Fruit fly (Drosophila melanogaster): Measurements from ENCODE around the gene TTLL3A.

Gene TTLL3A

DNA sequence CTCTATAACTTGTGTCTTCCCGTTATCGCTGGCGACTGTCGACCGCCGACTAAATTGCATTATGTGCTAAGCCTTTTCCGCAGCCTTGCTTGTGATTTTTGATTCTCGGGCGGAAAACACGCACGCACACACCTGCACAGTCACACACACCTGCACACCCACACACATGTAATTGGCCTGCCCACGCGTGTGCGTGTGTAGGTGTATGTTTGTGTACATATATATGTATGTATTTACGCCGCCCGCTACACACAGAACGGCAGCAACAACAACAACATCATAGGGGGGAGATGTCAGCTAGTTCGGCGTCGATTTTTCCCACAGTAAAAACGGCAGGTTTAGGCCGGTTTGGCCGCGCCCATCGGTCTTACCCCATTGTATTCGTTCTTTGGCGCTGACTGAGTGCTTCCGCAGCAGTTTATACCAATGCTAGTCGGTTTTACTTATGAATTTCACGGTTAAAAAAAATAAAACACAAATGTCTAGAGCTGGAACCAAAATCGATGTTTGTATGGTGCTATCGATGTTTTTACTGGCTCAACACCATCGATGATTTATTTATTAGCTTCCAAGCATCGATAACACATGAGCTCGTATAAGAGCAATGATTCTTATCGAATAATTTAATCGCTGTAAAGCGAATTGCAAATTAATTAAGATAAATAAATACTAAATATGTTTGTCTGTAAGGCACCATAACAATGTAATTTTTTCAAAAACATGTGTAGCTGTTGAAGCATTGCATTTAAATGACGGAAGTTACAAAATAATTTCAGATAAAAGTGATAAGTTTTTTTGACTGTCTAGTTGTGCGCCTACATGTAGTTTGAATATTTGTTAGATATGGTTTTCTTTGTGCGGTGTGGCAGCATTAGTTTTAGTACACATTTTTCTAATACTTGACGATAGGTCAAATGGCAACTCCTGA, 16.9 kb downstream of the TTLL3A start, which contains the start of gene homer (continued):
- TF ChIP-seq fd64A (GFP tag; optimal IDR thresholded peaks at IDR 0.05) (peak; percentile 48), bowl (GFP tag; IDR thresholded peaks at IDR 0.05) (no peak), sens-2 (GFP tag; IDR thresholded peaks at IDR 0.05) (no peak), Awh (GFP tag; IDR thresholded peaks at IDR 0.05) (no peak), tin (GFP tag; optimal IDR thresholded peaks at IDR 0.05) (peak; percentile 8), zen2 (GFP tag; IDR thresholded peaks at IDR 0.05; ENCODE audit: partially characterized antibody) (peak; percentile 83), phol (tag; optimal IDR thresholded peaks at IDR 0.05) (peak; percentile 37), dm (GFP tag; optimal IDR thresholded peaks at IDR 0.05) (peak; percentile 27), CG8281 (tag; optimal IDR thresholded peaks at IDR 0.05) (no peak), CG6791 (GFP tag; IDR thresholded peaks at IDR 0.05; ENCODE audit: partially characterized antibody) (peak; percentile 97), CG9797 (GFP tag; optimal IDR thresholded peaks at IDR 0.05) (no peak), Dbx (GFP tag; IDR thresholded peaks at IDR 0.05) (0 out of 3 replicates have a peak, but pooled peaks have one; percentile 46), CG17385 (GFP tag; optimal IDR thresholded peaks at IDR 0.05) (no peak), row (GFP tag; IDR thresholded peaks at IDR 0.05) (peak; percentile 47; the same call in 2 of the 3 replicates), inv (GFP tag; IDR thresholded peaks at IDR 0.05; ENCODE audit: partially characterized antibody) (peak; percentile 92), lbe (GFP tag; optimal IDR thresholded peaks at IDR 0.05) (peak; percentile 43), caup (GFP tag; optimal IDR thresholded peaks at IDR 0.05; ENCODE audit: severe bottlenecking) (peak; percentile 8), D (optimal IDR thresholded peaks at IDR 0.05) (peak; percentile 9), D (GFP tag; optimal IDR thresholded peaks at IDR 0.05) (no peak), Stat92E (GFP tag; optimal IDR thresholded peaks at IDR 0.05) (peak in 1 of 3 experiments; percentile 33), cas (GFP tag; IDR thresholded peaks at IDR 0.05) (no peak), CG5180 (GFP tag; optimal IDR thresholded peaks at IDR 0.05) (no peak), CG10366 (GFP tag; IDR thresholded peaks at IDR 0.05) (no peak), Rfx (GFP tag; IDR thresholded peaks at IDR 0.05) (peak; percentile 23; the same call in 1 of the 2 replicates), CG30431 (GFP tag; optimal IDR thresholded peaks at IDR 0.05) (no peak), Dref (GFP tag; IDR thresholded peaks at IDR 0.05) (peak; percentile 98), CG9932 (GFP tag; IDR thresholded peaks at IDR 0.05) (peak; percentile 63), Atf6 (GFP tag; IDR thresholded peaks at IDR 0.05) (no peak), sd (tag; optimal IDR thresholded peaks at IDR 0.05) (no peak), Dp (GFP tag; optimal IDR thresholded peaks at IDR 0.05) (peak; percentile 62), Doc3 (GFP tag; IDR thresholded peaks at IDR 0.05; ENCODE audit: partially characterized antibody) (peak; percentile 78), zen (tag; optimal IDR thresholded peaks at IDR 0.05) (peak; percentile 38), B-H1 (GFP tag; IDR thresholded peaks at IDR 0.05) (no peak), bsh (GFP tag; optimal IDR thresholded peaks at IDR 0.05) (no peak), BEAF-32 (GFP tag; optimal IDR thresholded peaks at IDR 0.05) (peak; percentile 94), knrl (GFP tag; IDR thresholded peaks at IDR 0.05; ENCODE audit: partially characterized antibody) (peak; percentile 92), CG4854 (GFP tag; optimal IDR thresholded peaks at IDR 0.05) (no peak), ttk (GFP tag; IDR thresholded peaks at IDR 0.05) (no peak), CG3407 (GFP tag; optimal IDR thresholded peaks at IDR 0.05) (no peak), kni (GFP tag; optimal IDR thresholded peaks at IDR 0.05) (peak; percentile 55), Lhr (GFP tag; optimal IDR thresholded peaks at IDR 0.05) (no peak), hbn (GFP tag; IDR thresholded peaks at IDR 0.05; ENCODE audit: partially characterized antibody) (peak; percentile 77), sr (GFP tag; IDR thresholded peaks at IDR 0.05) (peak; percentile 98), CG1529 (GFP tag; optimal IDR thresholded peaks at IDR 0.05) (no peak), Lpt (GFP tag; optimal IDR thresholded peaks at IDR 0.05) (no peak)
